Worm (Caenorhabditis elegans): ENCODE results near the gene Y110A2AL.9.

DNA sequence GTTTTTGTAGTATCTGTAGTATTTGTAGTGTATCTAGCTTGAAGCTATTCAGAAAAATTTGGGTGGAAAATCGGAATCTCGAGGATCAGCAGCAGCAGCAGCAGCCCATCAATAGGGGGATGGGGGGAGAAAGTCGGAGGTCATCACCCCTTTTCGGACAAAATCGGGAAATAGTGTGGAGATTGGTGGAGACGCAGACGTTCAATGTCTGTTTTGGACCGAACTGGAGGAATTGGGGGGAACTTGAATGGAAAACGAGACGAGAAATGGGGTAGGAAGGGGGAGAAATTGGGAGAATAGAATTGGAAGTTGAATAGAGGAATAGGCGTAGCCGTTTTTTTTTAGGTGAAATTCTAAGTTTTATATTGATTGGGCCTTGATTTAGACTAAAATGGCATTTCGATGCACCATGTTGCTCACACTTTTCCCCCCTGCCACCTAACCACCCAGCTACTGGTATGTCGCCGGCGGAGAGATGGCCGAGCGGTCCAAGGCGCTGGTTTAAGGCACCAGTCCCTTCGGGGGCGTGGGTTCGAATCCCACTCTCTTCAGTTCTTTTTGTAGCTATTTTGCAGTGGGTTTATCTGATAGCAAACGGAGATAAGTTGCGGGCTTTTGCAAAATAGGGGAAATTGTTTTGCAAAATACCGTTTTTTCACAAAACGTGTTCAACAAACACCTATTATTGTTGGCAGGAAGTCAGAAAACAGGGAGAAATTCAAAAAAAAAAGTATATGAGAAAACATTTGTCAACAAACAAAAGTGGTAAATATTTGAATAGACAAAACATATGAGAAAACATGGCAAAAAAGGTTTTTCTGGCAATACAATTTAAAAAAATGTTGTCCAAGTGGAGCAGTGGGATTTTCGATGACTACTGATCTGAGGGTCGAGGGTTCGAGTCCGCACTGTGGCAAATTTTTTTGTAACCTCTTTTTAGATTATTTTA is 6.3 kb downstream of the Y110A2AL.9 start:
- TF ChIP-seq aly-2 (tag; optimal IDR thresholded peaks at IDR 0.05) (no peak), egl-27 (tag; optimal IDR thresholded peaks at IDR 0.05) (no peak), ceh-82 (tag; optimal IDR thresholded peaks at IDR 0.05) (no peak), nhr-25 (tag; optimal IDR thresholded peaks at IDR 0.05) (no peak), crh-2 (tag; optimal IDR thresholded peaks at IDR 0.05) (no peak), ama-1 (optimal IDR thresholded peaks at IDR 0.05) (no peak)
